Fruit fly (Drosophila melanogaster) whole organism, adult: ENCODE data around the gene Rala.
A peak's percentile ranks its signal among the peaks of the same experiment; 100 is the strongest.

Experiments used
- CG11617 ChIP-seq: fragments of 200-800 bp; sonication (Bioruptor generic); optimal IDR thresholded peaks from 2 replicates; lab custom pipeline; 2017; ENCODE audit warnings: mild to moderate bottlenecking, missing biosample characterization, missing genetic modification reagents, missing genetic modification characterization
- CG12768 ChIP-seq: fragments of 200-800 bp; sonication (Bioruptor generic); optimal IDR thresholded peaks from 2 replicates; lab custom pipeline; 2017; ENCODE audit warnings: missing biosample characterization, missing genetic modification characterization, mild to moderate bottlenecking, moderate library complexity, missing genetic modification reagents
- CG14711 ChIP-seq: fragments of 200-800 bp; sonication (Bioruptor generic); optimal IDR thresholded peaks from 2 replicates; lab custom pipeline; 2018; ENCODE audit warnings: missing biosample characterization, mild to moderate bottlenecking, missing genetic modification characterization, moderate library complexity
- CG1620 ChIP-seq: fragments of 200-800 bp; sonication (Bioruptor generic); optimal IDR thresholded peaks from 2 replicates; lab custom pipeline; 2016; ENCODE audit warnings: missing biosample characterization, missing genetic modification characterization
- CG33017 ChIP-seq: fragments of 200-800 bp; sonication (Bioruptor generic); optimal IDR thresholded peaks from 2 replicates; lab custom pipeline; 2018; ENCODE audit warnings: missing biosample characterization, mild to moderate bottlenecking, missing genetic modification characterization, moderate library complexity
- CG5204 ChIP-seq: fragments of 200-800 bp; sonication (Bioruptor generic); optimal IDR thresholded peaks from 2 replicates; lab custom pipeline; 2016; ENCODE audit warnings: missing biosample characterization, missing genetic modification characterization
- CG7045 ChIP-seq: fragments of 200-800 bp; sonication (Bioruptor generic); optimal IDR thresholded peaks from 2 replicates; lab custom pipeline; 2017; ENCODE audit warnings: missing biosample characterization, mild to moderate bottlenecking, missing genetic modification characterization
- CG7101 ChIP-seq: fragments of 200-800 bp; sonication (Bioruptor generic); optimal IDR thresholded peaks from 2 replicates; lab custom pipeline; 2018; ENCODE audit warnings: missing biosample characterization, mild to moderate bottlenecking, missing genetic modification characterization, moderate library complexity
- Clk ChIP-seq: fragments of 200-800 bp; sonication (Bioruptor generic); optimal IDR thresholded peaks from 2 replicates; lab custom pipeline; 2017; ENCODE audit warnings: missing biosample characterization, missing genetic modification characterization
- Crg-1 ChIP-seq: fragments of 200-800 bp; sonication (Bioruptor generic); optimal IDR thresholded peaks from 2 replicates; lab custom pipeline; 2016; ENCODE audit warnings: missing biosample characterization, missing genetic modification characterization
- Hr96 ChIP-seq: fragments of 200-800 bp; sonication (Bioruptor generic); optimal IDR thresholded peaks from 2 replicates; lab custom pipeline; 2016; ENCODE audit warnings: missing biosample characterization, missing genetic modification characterization
- Mnt ChIP-seq: fragments of 200-800 bp; sonication (Bioruptor generic); optimal IDR thresholded peaks from 2 replicates; lab custom pipeline; 2016; ENCODE audit warnings: missing biosample characterization, mild to moderate bottlenecking, missing genetic modification characterization
- bab1 ChIP-seq: fragments of 200-800 bp; sonication (Bioruptor generic); optimal IDR thresholded peaks from 3 replicates; lab custom pipeline; 2019; ENCODE audit warnings: missing biosample characterization, mild to moderate bottlenecking, missing genetic modification characterization, moderate library complexity
- cic ChIP-seq: fragments of 200-800 bp; sonication (Bioruptor generic); optimal IDR thresholded peaks from 2 replicates; lab custom pipeline; 2017; ENCODE audit warnings: missing biosample characterization, mild to moderate bottlenecking, missing genetic modification characterization, moderate library complexity
- cnc ChIP-seq, 2 experiments: fragments of >200 bp; optimal IDR thresholded peaks; 2 replicates each; lab custom pipeline; 2017
- kay ChIP-seq: fragments of 200-800 bp; sonication (Bioruptor generic); peaks from one replicate; lab custom pipeline; 2016; ENCODE audit warnings: missing biosample characterization, missing genetic modification characterization, borderline replicate concordance
- ovo ChIP-seq: fragments of 200-800 bp; sonication (Bioruptor generic); optimal IDR thresholded peaks from 2 replicates; lab custom pipeline; 2016; ENCODE audit warnings: missing biosample characterization, missing genetic modification characterization
- pad ChIP-seq: fragments of 200-800 bp; sonication (Bioruptor generic); optimal IDR thresholded peaks from 3 replicates; lab custom pipeline; 2017; ENCODE audit warnings: missing biosample characterization, missing genetic modification characterization, mild to moderate bottlenecking, moderate library complexity, missing genetic modification reagents
- tj ChIP-seq: fragments of 200-800 bp; sonication (Bioruptor generic); optimal IDR thresholded peaks from 3 replicates; lab custom pipeline; 2017; ENCODE audit warnings: missing biosample characterization, mild to moderate bottlenecking, missing genetic modification characterization, moderate library complexity
- toe ChIP-seq: fragments of 200-800 bp; sonication (Bioruptor generic); optimal IDR thresholded peaks from 2 replicates; lab custom pipeline; 2016; ENCODE audit warnings: missing biosample characterization, missing genetic modification characterization

Gene Rala

DNA sequence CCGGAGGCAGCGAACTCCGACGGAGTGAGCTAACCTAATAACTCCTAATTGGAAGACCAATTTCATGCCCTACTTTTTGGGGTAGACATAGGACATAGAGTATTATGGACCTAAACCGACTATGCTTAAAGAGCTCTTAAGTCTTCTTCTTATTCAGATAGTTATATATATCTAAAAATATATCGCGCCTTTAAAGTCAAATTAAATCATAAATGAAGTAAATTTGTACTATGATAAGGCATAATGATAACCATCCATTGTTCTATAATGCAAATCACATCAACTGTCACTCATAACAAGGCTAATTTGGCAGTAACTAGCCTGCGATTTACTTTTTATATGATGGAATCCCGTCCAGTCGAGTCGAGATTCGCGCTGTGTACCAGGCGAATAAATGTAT, 28.1 kb upstream of the Rala start:
- TF ChIP-seq CG1620 (GFP tag; lab: Kevin White, UChicago) (no peak), kay (GFP tag; lab: Kevin White, UChicago) (no peak), ovo (GFP tag; lab: Kevin White, UChicago) (no peak), CG5204 (GFP tag; lab: Kevin White, UChicago) (no peak), CG11617 (GFP tag; lab: Kevin White, UChicago) (no peak), tj (GFP tag; lab: Kevin White, UChicago) (no peak), cic (no peak), CG33017 (no peak), Clk (GFP tag; lab: Kevin White, UChicago) (no peak), bab1 (no peak), CG7045 (GFP tag; lab: Kevin White, UChicago) (no peak), CG7101 (tag; lab: Kevin White, UChicago) (no peak), Mnt (GFP tag; lab: Kevin White, UChicago) (no peak), Hr96 (GFP tag; lab: Kevin White, UChicago) (no peak), CG14711 (tag; lab: Kevin White, UChicago) (no peak)

DNA sequence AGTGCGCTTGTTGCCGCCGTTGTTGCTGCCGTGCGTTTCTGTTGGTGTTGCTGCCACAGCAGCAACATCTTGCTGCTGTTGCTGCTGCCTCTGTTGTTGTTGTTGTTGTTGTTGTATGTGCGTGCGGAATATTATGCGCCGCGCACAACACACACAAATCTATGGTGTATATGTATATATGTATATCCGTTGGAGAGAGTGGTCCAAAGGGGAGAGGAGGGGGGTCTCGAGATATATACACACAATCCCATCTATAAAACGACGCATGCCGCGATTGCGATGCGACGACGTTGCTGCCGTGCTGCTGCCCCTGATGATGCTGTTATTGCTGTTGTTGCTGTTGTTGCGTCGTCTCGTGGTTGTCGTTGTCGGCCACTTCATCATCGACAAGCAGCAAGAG, 27.5 kb upstream of the Rala start:
- TF ChIP-seq tj (GFP tag; lab: Kevin White, UChicago) (no peak), ovo (GFP tag; lab: Kevin White, UChicago) (no peak), CG7101 (tag; lab: Kevin White, UChicago) (no peak), Mnt (GFP tag; lab: Kevin White, UChicago) (no peak), bab1 (no peak), CG5204 (GFP tag; lab: Kevin White, UChicago) (no peak), Hr96 (GFP tag; lab: Kevin White, UChicago) (no peak), pad (GFP tag; lab: Kevin White, UChicago) (no peak), CG33017 (no peak), kay (GFP tag; lab: Kevin White, UChicago) (no peak), cic (no peak), Crg-1 (no peak), CG1620 (GFP tag; lab: Kevin White, UChicago) (no peak), cnc (optimal IDR thresholded peaks at IDR 0.05; lab: Kevin White, UChicago) (no peak), toe (no peak)

DNA sequence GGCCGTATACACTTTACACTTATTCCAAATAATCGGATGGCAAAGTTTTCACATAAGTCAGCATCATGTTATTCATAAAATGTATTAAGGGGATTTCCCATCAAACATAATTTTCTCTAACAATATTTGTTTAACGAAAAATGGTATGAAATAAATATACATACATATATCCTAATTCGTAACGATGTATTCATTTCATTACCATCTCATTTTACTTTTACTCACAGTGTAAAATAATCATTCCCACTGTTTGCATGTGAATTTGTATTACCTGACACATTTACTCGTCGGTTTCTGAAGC, 25.8 kb upstream of the Rala start:
- TF ChIP-seq CG7101 (tag; lab: Kevin White, UChicago): peak; percentile 24
- TF ChIP-seq bab1: no peak
- no peak for TF ChIP-seq CG14711 (tag; lab: Kevin White, UChicago)
- TF ChIP-seq cnc (optimal IDR thresholded peaks at IDR 0.05; lab: Kevin White, UChicago): no peak

DNA sequence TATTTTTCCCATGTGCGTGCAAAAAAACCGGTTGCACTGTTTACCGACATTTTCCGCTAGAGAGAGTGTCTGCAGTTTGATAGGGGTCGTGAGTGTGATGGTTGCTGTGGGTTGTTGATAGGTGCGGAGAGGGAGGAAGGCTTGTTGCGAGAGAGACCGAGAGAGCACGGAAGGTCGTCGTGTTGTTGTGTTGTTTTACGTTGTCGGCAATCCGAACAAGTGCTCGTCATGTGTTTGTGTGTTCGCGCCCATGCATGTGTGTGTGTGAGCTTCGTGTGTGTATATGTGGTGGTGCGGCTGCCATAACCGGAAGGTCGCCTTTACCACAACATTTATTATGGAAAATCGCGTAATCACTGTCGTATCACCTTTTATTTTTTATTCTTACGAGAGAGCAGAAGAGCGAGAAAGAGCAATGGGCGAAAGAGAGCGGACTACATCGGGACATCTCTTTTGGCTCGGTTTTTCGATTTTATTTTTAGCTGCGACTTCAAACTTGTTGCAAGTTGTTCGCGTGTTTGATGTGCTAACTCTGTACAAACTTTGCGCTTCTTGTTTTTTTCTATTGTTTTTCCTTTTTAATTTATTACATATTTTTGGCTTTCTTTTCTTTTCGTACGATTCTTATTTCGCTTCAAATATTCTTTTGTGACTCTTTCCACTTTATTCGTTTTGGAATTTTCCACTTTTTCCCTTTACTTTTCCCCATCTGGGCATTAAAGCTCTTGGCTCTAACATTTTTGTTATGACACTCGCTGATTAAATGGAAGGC, 25.2 kb upstream of the Rala start:
- TF ChIP-seq CG1620 (GFP tag; lab: Kevin White, UChicago) (peak; percentile 10), Hr96 (GFP tag; lab: Kevin White, UChicago) (peak; percentile 25), toe (no peak), bab1 (peak; percentile 62), ovo (GFP tag; lab: Kevin White, UChicago) (peak; percentile 82), CG14711 (tag; lab: Kevin White, UChicago) (no peak), CG33017 (no peak), Mnt (GFP tag; lab: Kevin White, UChicago) (peak; percentile 91), Crg-1 (no peak), cic (peak; percentile 89), CG12768 (GFP tag; lab: Kevin White, UChicago) (peak; percentile 34), tj (GFP tag; lab: Kevin White, UChicago) (peak; percentile 20), CG7101 (tag; lab: Kevin White, UChicago) (no peak), cnc (optimal IDR thresholded peaks at IDR 0.05; lab: Kevin White, UChicago) (no peak), kay (GFP tag; lab: Kevin White, UChicago) (peak; percentile 91), CG7045 (GFP tag; lab: Kevin White, UChicago) (no peak), CG5204 (GFP tag; lab: Kevin White, UChicago) (no peak), CG11617 (GFP tag; lab: Kevin White, UChicago) (no peak), Clk (GFP tag; lab: Kevin White, UChicago) (no peak), pad (GFP tag; lab: Kevin White, UChicago) (peak; percentile 26)

DNA sequence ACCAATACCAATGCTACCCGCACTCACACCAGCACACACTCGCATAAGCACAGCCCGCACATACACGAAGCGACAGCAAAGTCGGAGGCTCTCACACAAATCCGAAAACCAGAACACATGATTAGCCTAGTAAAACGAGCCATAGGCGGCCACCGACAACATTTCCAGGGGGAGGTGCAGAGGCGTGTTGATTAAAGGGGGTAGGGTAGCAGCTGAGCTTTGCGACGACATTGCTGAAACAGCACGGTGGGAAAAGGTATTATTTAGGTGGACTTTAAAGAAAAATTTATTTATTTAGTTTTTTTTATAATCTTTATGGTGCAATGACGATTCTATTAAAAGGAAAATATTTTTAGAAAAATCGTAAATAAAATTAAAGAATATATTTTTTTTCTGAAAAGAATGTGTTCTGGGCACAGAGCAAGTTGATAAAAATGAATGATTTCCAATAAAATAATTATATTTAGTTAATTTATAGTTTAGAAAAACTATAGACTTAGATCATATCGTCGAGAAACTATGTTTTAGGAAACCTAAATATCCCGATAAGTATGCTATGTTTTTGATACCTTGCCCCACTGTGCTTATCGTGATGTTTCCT, 24.6 kb upstream of the Rala start:
- TF ChIP-seq Clk (GFP tag; lab: Kevin White, UChicago) (no peak), cic (no peak), kay (GFP tag; lab: Kevin White, UChicago) (peak; percentile 63), Hr96 (GFP tag; lab: Kevin White, UChicago) (no peak), CG5204 (GFP tag; lab: Kevin White, UChicago) (peak; percentile 25), pad (GFP tag; lab: Kevin White, UChicago) (peak; percentile 82), CG12768 (GFP tag; lab: Kevin White, UChicago) (no peak), CG1620 (GFP tag; lab: Kevin White, UChicago) (no peak), CG14711 (tag; lab: Kevin White, UChicago) (peak; percentile 69), cnc (optimal IDR thresholded peaks at IDR 0.05; lab: Kevin White, UChicago) (no peak), Crg-1 (peak; percentile 17), CG7045 (GFP tag; lab: Kevin White, UChicago) (peak; percentile 74), tj (GFP tag; lab: Kevin White, UChicago) (peak; percentile 91), Mnt (GFP tag; lab: Kevin White, UChicago) (peak; percentile 65), CG7101 (tag; lab: Kevin White, UChicago) (peak; percentile 72), CG11617 (GFP tag; lab: Kevin White, UChicago) (peak; percentile 93), bab1 (no peak), ovo (GFP tag; lab: Kevin White, UChicago) (no peak), toe (no peak), CG33017 (peak; percentile 8)
